Fruit fly (Drosophila melanogaster) whole organism, embryonic: ENCODE measurements around the gene CG14507.
A peak's percentile ranks its signal among the peaks of the same experiment; 100 is the strongest.

ENCODE experiments used
- Asciz ChIP-seq: fragments of 200-800 bp; sonication (Bioruptor generic); optimal IDR thresholded peaks from 2 replicates; lab custom pipeline; 2017; ENCODE audit warnings: missing biosample characterization, mild to moderate bottlenecking, missing genetic modification characterization, missing genetic modification reagents
- Blimp-1 ChIP-seq: fragments of 200-800 bp; sonication (Bioruptor generic); optimal IDR thresholded peaks from 3 replicates; lab custom pipeline; 2018; ENCODE audit warnings: missing biosample characterization, missing genetic modification characterization, mild to moderate bottlenecking, moderate library complexity, missing genetic modification reagents
- CG1024 ChIP-seq: fragments of 200-800 bp; sonication (Bioruptor generic); IDR thresholded peaks from 2 replicates; pipeline ENCODE4 v1.3.6; 2022; ENCODE audit warnings: missing biosample characterization, missing genetic modification characterization
- CG10274 ChIP-seq: fragments of 200-800 bp; sonication (Bioruptor generic); optimal IDR thresholded peaks from 3 replicates; lab custom pipeline; 2017; ENCODE audit warnings: missing biosample characterization, mild to moderate bottlenecking, missing genetic modification characterization
- CG10959 ChIP-seq: fragments of 200-800 bp; sonication (Bioruptor generic); IDR thresholded peaks from 2 replicates; pipeline ENCODE4 v1.3.6; 2022; ENCODE audit warnings: missing biosample characterization, missing genetic modification characterization
- CG11085 ChIP-seq: fragments of 200-800 bp; sonication (Bioruptor generic); IDR thresholded peaks from 2 replicates; pipeline ENCODE4 v1.3.6; 2022; ENCODE audit warnings: missing biosample characterization, missing genetic modification characterization
- CG11560 ChIP-seq: fragments of 200-800 bp; sonication (Bioruptor generic); IDR thresholded peaks from 3 replicates; pipeline ENCODE4 v1.3.6; 2022; ENCODE audit warnings: missing biosample characterization, missing genetic modification characterization
- CG12942 ChIP-seq: fragments of 200-800 bp; sonication (Bioruptor generic); optimal IDR thresholded peaks from 3 replicates; lab custom pipeline; 2016; ENCODE audit warnings: missing biosample characterization, missing genetic modification characterization
- CG15073 ChIP-seq: fragments of 200-800 bp; sonication (Bioruptor generic); optimal IDR thresholded peaks from 2 replicates; lab custom pipeline; 2016; ENCODE audit warnings: missing biosample characterization, missing genetic modification characterization
- CG18476 ChIP-seq: fragments of 200-800 bp; sonication (Bioruptor generic); optimal IDR thresholded peaks from 2 replicates; lab custom pipeline; 2016; ENCODE audit warnings: missing biosample characterization, mild to moderate bottlenecking, missing genetic modification characterization
- CG18764 ChIP-seq: fragments of 200-800 bp; sonication (Bioruptor generic); optimal IDR thresholded peaks from 3 replicates; lab custom pipeline; 2016; ENCODE audit warnings: missing biosample characterization, missing genetic modification characterization
- CG30403 ChIP-seq: fragments of 200-800 bp; sonication (Bioruptor generic); optimal IDR thresholded peaks from 3 replicates; lab custom pipeline; 2016; ENCODE audit warnings: missing biosample characterization, missing genetic modification characterization
- CG31365 ChIP-seq: fragments of 200-800 bp; sonication (Bioruptor generic); optimal IDR thresholded peaks from 2 replicates; lab custom pipeline; 2018; ENCODE audit warnings: missing biosample characterization, mild to moderate bottlenecking, missing genetic modification characterization
- CG4854 ChIP-seq: fragments of 200-800 bp; sonication (Bioruptor generic); optimal IDR thresholded peaks from 2 replicates; lab custom pipeline; 2016; ENCODE audit warnings: missing biosample characterization, missing genetic modification characterization, inconsistent platforms
- CG6175 ChIP-seq: fragments of 200-800 bp; sonication (Bioruptor generic); IDR thresholded peaks from 3 replicates; pipeline ENCODE4 v1.3.6; 2022; ENCODE audit warnings: missing biosample characterization, missing genetic modification characterization
- CG6689 ChIP-seq: fragments of 200-800 bp; sonication (Bioruptor generic); IDR thresholded peaks from 2 replicates; pipeline ENCODE4 v1.3.6; 2022; ENCODE audit warnings: missing biosample characterization, missing genetic modification characterization
- CG7271 ChIP-seq: fragments of 200-800 bp; sonication (Bioruptor generic); optimal IDR thresholded peaks from 2 replicates; lab custom pipeline; 2018; ENCODE audit warnings: missing biosample characterization, mild to moderate bottlenecking, missing genetic modification characterization, moderate library complexity
- CG8281 ChIP-seq: fragments of 200-800 bp; sonication (Bioruptor generic); optimal IDR thresholded peaks from 2 replicates; lab custom pipeline; 2018; ENCODE audit warnings: missing biosample characterization, mild to moderate bottlenecking, missing genetic modification characterization, moderate library complexity
- CG8924 ChIP-seq: fragments of 200-800 bp; optimal IDR thresholded peaks from 3 replicates; lab custom pipeline; 2019; ENCODE audit warnings: missing biosample characterization, mild to moderate bottlenecking, missing genetic modification characterization, moderate library complexity
- Dip2 ChIP-seq: fragments of 200-800 bp; sonication (Bioruptor generic); IDR thresholded peaks from 2 replicates; pipeline ENCODE4 v1.3.6; 2022; ENCODE audit warnings: missing biosample characterization, missing genetic modification characterization
- E2f2 ChIP-seq: fragments of 200-800 bp; sonication (Bioruptor generic); IDR thresholded peaks from 2 replicates; pipeline ENCODE4 v1.3.6; 2022; ENCODE audit warnings: missing biosample characterization, missing genetic modification characterization
- Fer3 ChIP-seq: fragments of 200-800 bp; sonication (Bioruptor generic); optimal IDR thresholded peaks from 2 replicates; lab custom pipeline; 2018; ENCODE audit warnings: missing biosample characterization, mild to moderate bottlenecking, missing genetic modification characterization, moderate library complexity
- HmgD ChIP-seq: fragments of 200-800 bp; sonication (Bioruptor generic); optimal IDR thresholded peaks from 3 replicates; lab custom pipeline; 2016; ENCODE audit warnings: missing biosample characterization, missing genetic modification characterization
- MBD-R2 ChIP-seq: fragments of 200-800 bp; sonication (Bioruptor generic); IDR thresholded peaks from 2 replicates; pipeline ENCODE4 v1.3.6; 2022; ENCODE audit warnings: missing biosample characterization, missing genetic modification characterization
- Mrtf ChIP-seq: fragments of 200-800 bp; sonication (Bioruptor generic); IDR thresholded peaks from 3 replicates; pipeline ENCODE4 v1.3.6; 2022; ENCODE audit warnings: missing biosample characterization, missing genetic modification characterization
- NFAT ChIP-seq: fragments of 200-800 bp; sonication (Bioruptor generic); IDR thresholded peaks from 2 replicates; pipeline ENCODE4 v1.3.6; 2022; ENCODE audit warnings: missing biosample characterization, missing genetic modification characterization
- PHDP ChIP-seq: fragments of 200-800 bp; sonication (Bioruptor generic); optimal IDR thresholded peaks from 3 replicates; lab custom pipeline; 2018; ENCODE audit warnings: missing biosample characterization, mild to moderate bottlenecking, missing genetic modification characterization, moderate library complexity
- Poxn ChIP-seq: fragments of 200-800 bp; sonication (Bioruptor generic); IDR thresholded peaks from 2 replicates; pipeline ENCODE4 v1.3.6; 2022; ENCODE audit warnings: missing biosample characterization, missing genetic modification characterization
- Rfx ChIP-seq: fragments of 200-800 bp; sonication (Bioruptor generic); IDR thresholded peaks from 2 replicates; pipeline ENCODE4 v1.3.6; 2022; ENCODE audit warnings: missing biosample characterization, missing genetic modification characterization
- Sox102F ChIP-seq: fragments of 200-800 bp; sonication (Bioruptor generic); optimal IDR thresholded peaks from 2 replicates; lab custom pipeline; 2018; ENCODE audit warnings: missing biosample characterization, mild to moderate bottlenecking, missing genetic modification characterization, moderate library complexity
- TFAM ChIP-seq: fragments of 200-800 bp; sonication (Bioruptor generic); optimal IDR thresholded peaks from 2 replicates; lab custom pipeline; 2017; ENCODE audit warnings: missing biosample characterization, missing genetic modification characterization, inconsistent platforms
- cas ChIP-seq: fragments of 200-800 bp; sonication (Bioruptor generic); IDR thresholded peaks from 2 replicates; pipeline ENCODE4 v1.3.6; 2022; ENCODE audit warnings: missing biosample characterization, missing genetic modification characterization
- corto ChIP-seq: fragments of 200-800 bp; sonication (Bioruptor generic); optimal IDR thresholded peaks from 2 replicates; lab custom pipeline; 2016; ENCODE audit warnings: missing biosample characterization, mild to moderate bottlenecking, missing genetic modification characterization, moderate library complexity
- cwo ChIP-seq: fragments of 200-800 bp; sonication (Bioruptor generic); optimal IDR thresholded peaks from 3 replicates; lab custom pipeline; 2017; ENCODE audit warnings: missing biosample characterization, missing genetic modification characterization, mild to moderate bottlenecking, moderate library complexity, missing genetic modification reagents
- danr ChIP-seq: fragments of 200-800 bp; sonication (Bioruptor generic); IDR thresholded peaks from 2 replicates; pipeline ENCODE4 v1.3.6; 2022; ENCODE audit warnings: missing biosample characterization, missing genetic modification characterization
- dmrt11E ChIP-seq: fragments of 200-800 bp; sonication (Bioruptor generic); optimal IDR thresholded peaks from 3 replicates; lab custom pipeline; 2018; ENCODE audit warnings: missing biosample characterization, mild to moderate bottlenecking, missing genetic modification characterization, moderate library complexity
- ems ChIP-seq: fragments of 200-800 bp; sonication (Bioruptor generic); optimal IDR thresholded peaks from 3 replicates; lab custom pipeline; 2016; ENCODE audit warnings: missing biosample characterization, missing genetic modification characterization
- ewg ChIP-seq: fragments of 200-800 bp; sonication (Bioruptor generic); optimal IDR thresholded peaks from 3 replicates; lab custom pipeline; 2017; ENCODE audit warnings: mild to moderate bottlenecking, missing biosample characterization, missing genetic modification reagents, missing genetic modification characterization
- fu2 ChIP-seq: fragments of 200-800 bp; sonication (Bioruptor generic); optimal IDR thresholded peaks from 2 replicates; lab custom pipeline; 2016; ENCODE audit warnings: missing biosample characterization, missing genetic modification characterization
- ham ChIP-seq: fragments of 200-800 bp; sonication (Bioruptor generic); IDR thresholded peaks from 2 replicates; pipeline ENCODE4 v1.3.6; 2022; ENCODE audit warnings: missing biosample characterization, missing genetic modification characterization
- jumu ChIP-seq: fragments of 200-800 bp; sonication (Bioruptor generic); optimal IDR thresholded peaks from 3 replicates; lab custom pipeline; 2016; ENCODE audit warnings: missing biosample characterization, missing genetic modification characterization
- kah ChIP-seq: fragments of 200-800 bp; sonication (Bioruptor generic); optimal IDR thresholded peaks from 2 replicates; lab custom pipeline; 2018; ENCODE audit warnings: missing biosample characterization, mild to moderate bottlenecking, missing genetic modification characterization
- kay ChIP-seq: fragments of 200-800 bp; sonication (Bioruptor generic); optimal IDR thresholded peaks from 2 replicates; lab custom pipeline; 2016; ENCODE audit warnings: missing biosample characterization, missing genetic modification characterization
- klu ChIP-seq: fragments of 200-800 bp; sonication (Bioruptor generic); IDR thresholded peaks from 2 replicates; pipeline ENCODE4 v1.3.6; 2022; ENCODE audit warnings: missing biosample characterization, missing genetic modification characterization
- nerfin-1 ChIP-seq: fragments of 200-800 bp; sonication (Bioruptor generic); optimal IDR thresholded peaks from 3 replicates; lab custom pipeline; 2019; ENCODE audit warnings: missing biosample characterization, mild to moderate bottlenecking, missing genetic modification characterization, moderate library complexity
- nmo ChIP-seq: fragments of 200-800 bp; sonication (Bioruptor generic); optimal IDR thresholded peaks from 2 replicates; lab custom pipeline; 2018; ENCODE audit warnings: missing biosample characterization, mild to moderate bottlenecking, missing genetic modification characterization, moderate library complexity
- nom ChIP-seq: fragments of 200-800 bp; sonication (Bioruptor generic); optimal IDR thresholded peaks from 2 replicates; lab custom pipeline; 2017; ENCODE audit warnings: missing biosample characterization, missing genetic modification characterization, mild to moderate bottlenecking, moderate library complexity, missing genetic modification reagents
- sna ChIP-seq: fragments of 200-800 bp; sonication (Bioruptor generic); IDR thresholded peaks from 2 replicates; pipeline ENCODE4 v1.3.6; 2022; ENCODE audit warnings: missing biosample characterization, missing genetic modification characterization; ENCODE audit not compliant: partially characterized antibody
- sob ChIP-seq: fragments of 200-800 bp; sonication (Bioruptor generic); IDR thresholded peaks from 2 replicates; pipeline ENCODE4 v1.3.6; 2022; ENCODE audit warnings: missing biosample characterization, missing genetic modification characterization
- tap ChIP-seq: fragments of 200-800 bp; optimal IDR thresholded peaks from 3 replicates; lab custom pipeline; 2019; ENCODE audit warnings: missing biosample characterization, mild to moderate bottlenecking, missing genetic modification characterization, moderate library complexity
- vnd ChIP-seq: fragments of 200-800 bp; sonication (Bioruptor generic); IDR thresholded peaks from 3 replicates; pipeline ENCODE4 v1.3.6; 2022; ENCODE audit warnings: missing biosample characterization, missing genetic modification characterization; ENCODE audit not compliant: partially characterized antibody
- vvl ChIP-seq: fragments of 200-800 bp; sonication (Bioruptor generic); IDR thresholded peaks from 2 replicates; pipeline ENCODE4 v1.3.6; 2022; ENCODE audit warnings: missing biosample characterization, missing genetic modification characterization
- zfh1 ChIP-seq: fragments of 200-800 bp; sonication (Bioruptor generic); IDR thresholded peaks from 3 replicates; pipeline ENCODE4 v1.3.6; 2022; ENCODE audit warnings: missing biosample characterization, missing genetic modification characterization

The CG14507 gene

DNA sequence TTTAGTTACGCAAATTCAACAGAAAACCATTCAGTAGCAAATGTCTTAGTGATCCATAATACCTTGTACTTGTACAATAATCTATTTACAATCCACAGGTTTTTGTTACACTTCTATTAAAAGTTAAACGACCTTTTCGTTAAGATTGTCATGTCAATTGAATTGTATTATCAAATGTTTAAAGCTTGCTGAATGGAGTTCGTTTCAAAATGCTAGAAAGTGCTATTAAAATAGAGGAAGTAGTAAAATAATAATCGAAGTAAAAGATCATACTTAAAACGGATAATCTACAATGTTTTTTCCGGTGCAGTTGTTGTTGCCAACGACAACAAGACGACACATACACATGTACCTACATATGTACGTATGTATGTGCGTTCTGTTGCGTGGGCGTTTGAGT is 9.5 kb downstream of the CG14507 start (continued):
- TF ChIP-seq klu (GFP tag; lab: Robert Waterston, UW) (no peak), HmgD (no peak), vnd (GFP tag; lab: Robert Waterston, UW) (no peak), CG11560 (tag; lab: Robert Waterston, UW) (no peak), vvl (GFP tag; lab: Robert Waterston, UW) (no peak), nmo (GFP tag; lab: Kevin White, UChicago) (peak; percentile 10), CG4854 (GFP tag; lab: Kevin White, UChicago) (no peak), NFAT (GFP tag; lab: Robert Waterston, UW) (no peak), cwo (GFP tag; lab: Kevin White, UChicago) (no peak), CG10274 (GFP tag; lab: Kevin White, UChicago) (no peak), CG30403 (GFP tag; lab: Kevin White, UChicago) (no peak), ems (GFP tag; lab: Kevin White, UChicago) (no peak), jumu (GFP tag; lab: Kevin White, UChicago) (no peak), kay (GFP tag; lab: Kevin White, UChicago) (no peak), fu2 (no peak), tap (tag; lab: Kevin White, UChicago) (no peak), dmrt11E (tag; lab: Kevin White, UChicago) (peak; percentile 50), Rfx (GFP tag; lab: Robert Waterston, UW) (no peak), CG7271 (no peak), zfh1 (GFP tag; lab: Robert Waterston, UW) (no peak), nerfin-1 (tag; lab: Kevin White, UChicago) (no peak), Blimp-1 (GFP tag; lab: Kevin White, UChicago) (peak; percentile 28), kah (GFP tag; lab: Kevin White, UChicago) (no peak), CG10959 (GFP tag; lab: Robert Waterston, UW) (no peak), CG18764 (GFP tag; lab: Kevin White, UChicago) (no peak), Asciz (GFP tag; lab: Kevin White, UChicago) (no peak), CG6689 (GFP tag; lab: Robert Waterston, UW) (no peak), danr (GFP tag; lab: Robert Waterston, UW) (no peak), CG6175 (GFP tag; lab: Robert Waterston, UW) (no peak), sna (no peak), CG15073 (GFP tag; lab: Kevin White, UChicago) (no peak), CG8281 (tag; lab: Kevin White, UChicago) (no peak), CG18476 (GFP tag; lab: Kevin White, UChicago) (no peak), nom (GFP tag; lab: Kevin White, UChicago) (no peak), TFAM (GFP tag; lab: Kevin White, UChicago) (no peak), sob (no peak), Fer3 (no peak), ham (GFP tag; lab: Robert Waterston, UW) (no peak), cas (GFP tag; lab: Robert Waterston, UW) (no peak), Poxn (GFP tag; lab: Robert Waterston, UW) (no peak), Sox102F (peak; percentile 23), Mrtf (GFP tag; lab: Robert Waterston, UW) (no peak), ewg (no peak), CG11085 (no peak), Dip2 (GFP tag; lab: Robert Waterston, UW) (no peak), CG1024 (GFP tag; lab: Robert Waterston, UW) (no peak), CG12942 (no peak), PHDP (tag; lab: Kevin White, UChicago) (no peak), CG8924 (no peak), MBD-R2 (GFP tag; lab: Robert Waterston, UW) (no peak), CG31365 (tag; lab: Kevin White, UChicago) (no peak), corto (GFP tag; lab: Kevin White, UChicago) (no peak), E2f2 (GFP tag; lab: Robert Waterston, UW) (no peak)
